Worm (Caenorhabditis elegans): ENCODE data around the gene snpc-1.1.

The snpc-1.1 gene

ce11 chrII:7790324-7790898, 9.3 kb upstream of the snpc-1.1 start, which contains the start of gene srlf-1 (continued):
- TF ChIP-seq nhr-84 (tag; optimal IDR thresholded peaks at IDR 0.05) (no peak), efl-1 (optimal IDR thresholded peaks at IDR 0.05) (no peak), efl-1 (GFP tag; optimal IDR thresholded peaks at IDR 0.05 in 1 of 2) (peak in 1 of 2 experiments; percentile 47), mab-9 (GFP tag; IDR thresholded peaks at IDR 0.05) (no peak), egl-13 (tag; optimal IDR thresholded peaks at IDR 0.05) (no peak), elt-3 (tag; optimal IDR thresholded peaks at IDR 0.05) (no peak), pqm-1 (tag; optimal IDR thresholded peaks at IDR 0.05) (no peak), snu-23 (GFP tag; optimal IDR thresholded peaks at IDR 0.05) (peak; percentile 38), lin-39 (tag; optimal IDR thresholded peaks at IDR 0.05) (no peak), ceh-63 (GFP tag; optimal IDR thresholded peaks at IDR 0.05) (no peak), nhr-11 (tag; optimal IDR thresholded peaks at IDR 0.05) (no peak), lin-35 (GFP tag; optimal IDR thresholded peaks at IDR 0.05) (peak in 1 of 2 experiments; percentile 23), unc-130 (tag; optimal IDR thresholded peaks at IDR 0.05) (no peak), lir-3 (tag; optimal IDR thresholded peaks at IDR 0.05; ENCODE audit: poor library complexity) (no peak), ceh-88 (GFP tag; IDR thresholded peaks at IDR 0.05) (no peak), sptf-1 (tag; optimal IDR thresholded peaks at IDR 0.05) (no peak), C04F5.9 (tag; optimal IDR thresholded peaks at IDR 0.05) (no peak), pag-3 (tag; optimal IDR thresholded peaks at IDR 0.05; ENCODE audit: borderline replicate concordance, insufficient read depth) (no peak), lin-14 (GFP tag; optimal IDR thresholded peaks at IDR 0.05) (peak; percentile 50), tlp-1 (tag; optimal IDR thresholded peaks at IDR 0.05) (no peak), hlh-4 (tag; optimal IDR thresholded peaks at IDR 0.05) (no peak), lsy-2 (tag; optimal IDR thresholded peaks at IDR 0.05) (peak in 1 of 2 experiments; percentile 18), blmp-1 (tag; optimal IDR thresholded peaks at IDR 0.05) (peak; percentile 83), ceh-82 (tag; optimal IDR thresholded peaks at IDR 0.05) (no peak), nhr-19 (GFP tag; conservative IDR thresholded peaks at IDR 0.05) (peak; percentile 19; the same call in 1 of the 2 replicates), nhr-12 (tag; optimal IDR thresholded peaks at IDR 0.05) (no peak), fkh-8 (tag; optimal IDR thresholded peaks at IDR 0.05) (no peak), sox-4 (tag; optimal IDR thresholded peaks at IDR 0.05) (no peak), unc-98 (GFP tag; IDR thresholded peaks at IDR 0.05) (no peak), ces-1 (GFP tag; optimal IDR thresholded peaks at IDR 0.05) (no peak), zip-4 (GFP tag; optimal IDR thresholded peaks at IDR 0.05) (no peak), nhr-85 (tag) (peak; percentile 66), aly-2 (tag; optimal IDR thresholded peaks at IDR 0.05) (no peak), ztf-4 (tag; optimal IDR thresholded peaks at IDR 0.05) (no peak), mef-2 (tag; optimal IDR thresholded peaks at IDR 0.05) (no peak), skn-1 (tag; optimal IDR thresholded peaks at IDR 0.05) (no peak), Y116A8C.19 (tag; optimal IDR thresholded peaks at IDR 0.05; ENCODE audit: borderline replicate concordance) (no peak), vab-15 (tag; optimal IDR thresholded peaks at IDR 0.05) (no peak), xbp-1 (tag; optimal IDR thresholded peaks at IDR 0.05) (peak; percentile 5), efl-3 (GFP tag; optimal IDR thresholded peaks at IDR 0.05) (no peak), unc-86 (tag; optimal IDR thresholded peaks at IDR 0.05) (no peak), mep-1 (tag; optimal IDR thresholded peaks at IDR 0.05) (no peak), unc-62 (GFP tag; optimal IDR thresholded peaks at IDR 0.05) (no peak), snpc-4 (tag; optimal IDR thresholded peaks at IDR 0.05) (no peak), C34B4.2 (tag; optimal IDR thresholded peaks at IDR 0.05) (no peak), ets-5 (GFP tag; IDR thresholded peaks at IDR 0.05) (no peak), pax-3 (tag; optimal IDR thresholded peaks at IDR 0.05) (no peak), sup-37 (GFP tag; optimal IDR thresholded peaks at IDR 0.05) (no peak), zag-1 (tag; optimal IDR thresholded peaks at IDR 0.05) (no peak), lin-15B (tag; optimal IDR thresholded peaks at IDR 0.05) (no peak), lin-13 (GFP tag; optimal IDR thresholded peaks at IDR 0.05) (no peak), tbx-2 (tag; optimal IDR thresholded peaks at IDR 0.05) (no peak), irx-1 (tag; optimal IDR thresholded peaks at IDR 0.05) (no peak), nhr-71 (tag; optimal IDR thresholded peaks at IDR 0.05) (peak; percentile 33)

Data from whole organism, L1 larva.